Worm (Caenorhabditis elegans) whole organism, L1 larva: Measurements from ENCODE around the gene cyp-13A1.

ENCODE experiments used
- C16A3.4 ChIP-seq: fragments of 150-350 bp; optimal IDR thresholded peaks from 2 replicates; lab custom pipeline; 2014; ENCODE audit warnings: missing biosample characterization, missing genetic modification characterization
- C34B4.2 ChIP-seq: sonication (generic microtip); optimal IDR thresholded peaks from 2 replicates; lab custom pipeline; 2017; ENCODE audit warnings: mild to moderate bottlenecking, missing genetic modification characterization, missing compliant biosample characterization
- F16B12.6 ChIP-seq: fragments of 150-350 bp; optimal IDR thresholded peaks from 2 replicates; lab custom pipeline; 2014; ENCODE audit warnings: missing biosample characterization, missing genetic modification characterization
- alr-1 ChIP-seq: fragments of 200-800 bp; sonication (Bioruptor generic); optimal IDR thresholded peaks from 2 replicates; lab custom pipeline; 2018; ENCODE audit warnings: borderline replicate concordance, mild to moderate bottlenecking, missing genetic modification characterization, missing compliant biosample characterization
- blmp-1 ChIP-seq: fragments of 150-350 bp; optimal IDR thresholded peaks from 2 replicates; lab custom pipeline; 2014; ENCODE audit warnings: missing biosample characterization, missing genetic modification characterization
- ceh-63 ChIP-seq: fragments of 200-800 bp; sonication (Bioruptor generic); optimal IDR thresholded peaks from 2 replicates; lab custom pipeline; 2018; ENCODE audit warnings: mild to moderate bottlenecking, missing genetic modification characterization, missing compliant biosample characterization
- ceh-82 ChIP-seq, 3 experiments: fragments of 150-350 bp in 1 of 3; sonication (generic microtip) in 2 of 3; optimal IDR thresholded peaks; 2 replicates each; lab custom pipeline; 2014 to 2017; ENCODE audit warnings: missing biosample characterization in 3 of 3, missing genetic modification characterization in 3 of 3
- ceh-88 ChIP-seq: fragments of 200-800 bp; sonication (Bioruptor generic); IDR thresholded peaks from 2 replicates; pipeline ENCODE4 v1.3.6; 2022; ENCODE audit warnings: missing genetic modification characterization, missing compliant biosample characterization
- dpl-1 ChIP-seq, 3 experiments: fragments of 150-350 bp in 2 of 3; sonication (generic microtip) in 1 of 3; optimal IDR thresholded peaks; 2 replicates each; lab custom pipeline; 2014 to 2017; ENCODE audit warnings: missing biosample characterization in 3 of 3, missing genetic modification characterization in 3 of 3, missing genetic modification reagents in 3 of 3
- egl-13 ChIP-seq: sonication (generic microtip); optimal IDR thresholded peaks from 2 replicates; lab custom pipeline; 2016; ENCODE audit warnings: missing genotype, missing genetic modification reagents, missing genetic modification characterization, missing compliant biosample characterization
- egl-27 ChIP-seq, 2 experiments: fragments of 150-350 bp in 1 of 2; sonication (generic microtip); optimal IDR thresholded peaks; 3 replicates each; lab custom pipeline; 2017 to 2018; ENCODE audit warnings: missing biosample characterization in 2 of 2, missing genetic modification characterization in 2 of 2, missing genetic modification reagents in 2 of 2
- elt-2 ChIP-seq: sonication (generic microtip); optimal IDR thresholded peaks from 2 replicates; lab custom pipeline; 2016; ENCODE audit warnings: missing genetic modification characterization, mild to moderate bottlenecking, inconsistent platforms, missing compliant biosample characterization, missing genetic modification reagents
- elt-3 ChIP-seq, 6 experiments: fragments of 150-350 bp in 1 of 6; sonication (generic microtip); optimal IDR thresholded peaks; 2 replicates each; lab custom pipeline; 2017 to 2018; ENCODE audit warnings: missing biosample characterization in 6 of 6, missing genetic modification characterization in 6 of 6, inconsistent platforms in 1 of 6
- fkh-10 ChIP-seq: sonication (generic microtip); optimal IDR thresholded peaks from 2 replicates; lab custom pipeline; 2017; ENCODE audit warnings: missing biosample characterization, missing genetic modification reagents, missing genetic modification characterization
- fkh-4 ChIP-seq: sonication (generic microtip); optimal IDR thresholded peaks from 2 replicates; lab custom pipeline; 2016; ENCODE audit warnings: missing compliant biosample characterization, missing genetic modification characterization, borderline replicate concordance
- fos-1 ChIP-seq: fragments of 150-350 bp; optimal IDR thresholded peaks from 2 replicates; lab custom pipeline; 2014; ENCODE audit warnings: missing biosample characterization, missing genetic modification characterization
- grh-1 ChIP-seq: fragments of 200-800 bp; sonication (Bioruptor generic); IDR thresholded peaks from 2 replicates; pipeline ENCODE4 v1.3.6; 2022; ENCODE audit warnings: missing genetic modification reagents, missing genetic modification characterization, missing compliant biosample characterization
- hlh-17 ChIP-seq: fragments of 200-800 bp; sonication (Bioruptor generic); optimal IDR thresholded peaks from 2 replicates; lab custom pipeline; 2018; ENCODE audit warnings: missing genetic modification characterization, mild to moderate bottlenecking, missing compliant biosample characterization, moderate library complexity, borderline replicate concordance
- irx-1 ChIP-seq: sonication (generic microtip); optimal IDR thresholded peaks from 2 replicates; lab custom pipeline; 2016; ENCODE audit warnings: missing genetic modification characterization, missing compliant biosample characterization
- lin-13 ChIP-seq: fragments of 150-350 bp; optimal IDR thresholded peaks from 2 replicates; lab custom pipeline; 2014; ENCODE audit warnings: missing biosample characterization, missing genetic modification reagents, missing genetic modification characterization
- lin-14 ChIP-seq: fragments of 200-800 bp; sonication (Bioruptor generic); optimal IDR thresholded peaks from 2 replicates; lab custom pipeline; 2018; ENCODE audit warnings: mild to moderate bottlenecking, missing genetic modification characterization, moderate library complexity, missing compliant biosample characterization
- lin-39 ChIP-seq: fragments of 150-350 bp; optimal IDR thresholded peaks from 2 replicates; lab custom pipeline; 2014; ENCODE audit warnings: missing biosample characterization, missing genetic modification reagents, missing genetic modification characterization
- lir-3 ChIP-seq: sonication (generic microtip); optimal IDR thresholded peaks from 2 replicates; lab custom pipeline; 2016; ENCODE audit warnings: mild to moderate bottlenecking, missing genetic modification characterization, moderate library complexity, missing compliant biosample characterization; ENCODE audit not compliant: poor library complexity
- lsy-2 ChIP-seq, 2 experiments: fragments of 150-350 bp; optimal IDR thresholded peaks; 2 replicates each; lab custom pipeline; 2014; ENCODE audit warnings: missing biosample characterization in 2 of 2, missing genetic modification characterization in 2 of 2
- mdl-1 ChIP-seq, 2 experiments: fragments of 150-350 bp; optimal IDR thresholded peaks; 2 replicates each; lab custom pipeline; 2014 to 2017; ENCODE audit warnings: missing biosample characterization in 2 of 2, missing genetic modification characterization in 2 of 2, inconsistent platforms in 1 of 2
- mef-2 ChIP-seq: fragments of 150-350 bp; optimal IDR thresholded peaks from 2 replicates; lab custom pipeline; 2014; ENCODE audit warnings: missing biosample characterization, missing genetic modification characterization
- nhr-12 ChIP-seq: sonication (generic microtip); optimal IDR thresholded peaks from 2 replicates; lab custom pipeline; 2017; ENCODE audit warnings: missing biosample characterization, missing genetic modification characterization
- nhr-20 ChIP-seq: sonication (generic microtip); optimal IDR thresholded peaks from 2 replicates; lab custom pipeline; 2016; ENCODE audit warnings: mild to moderate bottlenecking, missing genetic modification characterization, missing compliant biosample characterization
- nhr-237 ChIP-seq: fragments of 150-350 bp; optimal IDR thresholded peaks from 2 replicates; lab custom pipeline; 2014; ENCODE audit warnings: missing biosample characterization, missing genetic modification characterization
- nhr-85 ChIP-seq: sonication (generic microtip); peaks from one replicate; lab custom pipeline; 2016; ENCODE audit warnings: missing genetic modification characterization, inconsistent platforms, missing compliant biosample characterization
- pag-3 ChIP-seq: sonication (generic microtip); optimal IDR thresholded peaks from 2 replicates; lab custom pipeline; 2017; ENCODE audit warnings: missing genetic modification characterization, mild to moderate bottlenecking, missing compliant biosample characterization, antibody characterized with exemption, borderline replicate concordance; ENCODE audit not compliant: insufficient read depth
- pax-3 ChIP-seq: fragments of 200-800 bp; sonication (Bioruptor generic); optimal IDR thresholded peaks from 2 replicates; lab custom pipeline; 2018; ENCODE audit warnings: mild to moderate bottlenecking, missing genetic modification characterization, moderate library complexity, missing compliant biosample characterization
- pqm-1 ChIP-seq: sonication (generic microtip); optimal IDR thresholded peaks from 3 replicates; lab custom pipeline; 2017; ENCODE audit warnings: missing biosample characterization, missing genetic modification characterization
- snpc-4 ChIP-seq: fragments of 150-350 bp; optimal IDR thresholded peaks from 2 replicates; lab custom pipeline; 2014; ENCODE audit warnings: missing biosample characterization, missing genetic modification characterization
- unc-130 ChIP-seq: fragments of 150-350 bp; optimal IDR thresholded peaks from 2 replicates; lab custom pipeline; 2017; ENCODE audit warnings: missing biosample characterization, missing genetic modification characterization, inconsistent platforms
- unc-30 ChIP-seq: sonication (generic microtip); optimal IDR thresholded peaks from 2 replicates; lab custom pipeline; 2017; ENCODE audit warnings: missing biosample characterization, missing genetic modification characterization
- zip-4 ChIP-seq: fragments of 200-800 bp; sonication (Bioruptor generic); optimal IDR thresholded peaks from 2 replicates; lab custom pipeline; 2018; ENCODE audit warnings: mild to moderate bottlenecking, missing genetic modification characterization, moderate library complexity, missing compliant biosample characterization
- ztf-11 ChIP-seq, 2 experiments: sonication (generic microtip); optimal IDR thresholded peaks; 2 replicates each; lab custom pipeline; 2016 to 2017; ENCODE audit warnings: missing genetic modification characterization in 2 of 2, missing biosample characterization in 1 of 2, missing compliant biosample characterization in 1 of 2

cyp-13A1 gene

ce11 chrII:9807519-9807972 lies 25.7 kb upstream of the cyp-13A1 start, which contains the start of gene cyp-13A8 (continued):
- TF ChIP-seq elt-3 (tag; optimal IDR thresholded peaks at IDR 0.05; lab: Kevin White, UChicago) (peak in 1 of 6 experiments; percentile 43), fkh-4 (tag; lab: Kevin White, UChicago) (no peak), dpl-1 (GFP tag; optimal IDR thresholded peaks at IDR 0.05; lab: Kevin White, UChicago) (no peak), F16B12.6 (no peak), ztf-11 (tag; optimal IDR thresholded peaks at IDR 0.05; lab: Kevin White, UChicago) (no peak), grh-1 (GFP tag; lab: Robert Waterston, UW) (no peak), lin-13 (GFP tag; lab: Kevin White, UChicago) (no peak), zip-4 (GFP tag; lab: Kevin White, UChicago) (no peak), pax-3 (tag; lab: Kevin White, UChicago) (no peak), pqm-1 (no peak), mdl-1 (tag; optimal IDR thresholded peaks at IDR 0.05; lab: Kevin White, UChicago) (no peak), ceh-63 (GFP tag; lab: Kevin White, UChicago) (no peak)

ce11 chrII:9803320-9803719 lies 21.5 kb upstream of the cyp-13A1 start, which contains the start of gene cyp-13A7:
cyp-13A7 (plus strand) TSS chrII:9803620.
- TF ChIP-seq nhr-85 (peak; percentile 6), egl-13 (tag; lab: Kevin White, UChicago) (no peak), lsy-2 (tag; optimal IDR thresholded peaks at IDR 0.05; lab: Kevin White, UChicago) (no peak), nhr-20 (peak; percentile 17), irx-1 (tag; lab: Kevin White, UChicago) (no peak), C34B4.2 (tag; lab: Kevin White, UChicago) (no peak), lir-3 (no peak), C16A3.4 (tag; lab: Kevin White, UChicago) (no peak), fos-1 (tag; lab: Kevin White, UChicago) (no peak), nhr-12 (tag; lab: Kevin White, UChicago) (no peak), unc-130 (tag; lab: Kevin White, UChicago) (no peak)

ce11 chrII:9802642-9803041 lies 20.8 kb upstream of the cyp-13A1 start, which contains the start of gene cyp-13A6:
cyp-13A6 (minus strand) TSS chrII:9802821.
- peak; percentile 21 for TF ChIP-seq elt-2 (tag; lab: Kevin White, UChicago)
- no peak for TF ChIP-seq nhr-237 (tag; lab: Kevin White, UChicago)
- no peak for TF ChIP-seq hlh-17 (GFP tag; lab: Kevin White, UChicago)
- no peak for TF ChIP-seq fkh-10
- no peak for TF ChIP-seq ceh-82 (tag; optimal IDR thresholded peaks at IDR 0.05; lab: Kevin White, UChicago)
- TF ChIP-seq mef-2 (tag; lab: Kevin White, UChicago) = no peak
- no peak for TF ChIP-seq dpl-1 (GFP tag; optimal IDR thresholded peaks at IDR 0.05; lab: Kevin White, UChicago)
- no peak for TF ChIP-seq pag-3 (tag; lab: Kevin White, UChicago)
- no peak for TF ChIP-seq blmp-1 (tag; lab: Kevin White, UChicago)
- TF ChIP-seq alr-1 (tag; lab: Kevin White, UChicago) = no peak
- no peak for TF ChIP-seq mdl-1 (tag; optimal IDR thresholded peaks at IDR 0.05; lab: Kevin White, UChicago)
- TF ChIP-seq snpc-4 (tag; lab: Kevin White, UChicago) = no peak
- TF ChIP-seq fkh-4 (tag; lab: Kevin White, UChicago) = no peak
- TF ChIP-seq fos-1 (tag; lab: Kevin White, UChicago) = no peak
- peak; percentile 13 for TF ChIP-seq nhr-20
- no peak for TF ChIP-seq lin-39 (tag; lab: Kevin White, UChicago)
- TF ChIP-seq egl-27 (tag; optimal IDR thresholded peaks at IDR 0.05; lab: Kevin White, UChicago) = no peak
- TF ChIP-seq ceh-88 (GFP tag; lab: Robert Waterston, UW) = no peak
- TF ChIP-seq lin-14 (GFP tag; lab: Kevin White, UChicago) = peak; percentile 28
- TF ChIP-seq unc-30 = no peak
- TF ChIP-seq, all 84 proteins: peak for 3
